Fruit fly (Drosophila melanogaster) whole organism, embryonic: ENCODE measurements around the gene CG1532.

Experiments
- CG10274 ChIP-seq: fragments of 200-800 bp; sonication (Bioruptor generic); optimal IDR thresholded peaks from 3 replicates; lab custom pipeline; 2017; ENCODE audit warnings: missing biosample characterization, mild to moderate bottlenecking, missing genetic modification characterization
- CG11560 ChIP-seq: fragments of 200-800 bp; sonication (Bioruptor generic); IDR thresholded peaks from 3 replicates; pipeline ENCODE4 v1.3.6; 2022; ENCODE audit warnings: missing biosample characterization, missing genetic modification characterization
- CG12659 ChIP-seq: fragments of 200-800 bp; sonication (Bioruptor generic); optimal IDR thresholded peaks from 3 replicates; lab custom pipeline; 2017; ENCODE audit warnings: mild to moderate bottlenecking, missing biosample characterization, missing genetic modification reagents, missing genetic modification characterization
- CG12769 ChIP-seq: fragments of 200-800 bp; sonication (Bioruptor generic); optimal IDR thresholded peaks from 2 replicates; lab custom pipeline; 2019; ENCODE audit warnings: missing biosample characterization, mild to moderate bottlenecking, missing genetic modification characterization, moderate library complexity
- CG15073 ChIP-seq: fragments of 200-800 bp; sonication (Bioruptor generic); optimal IDR thresholded peaks from 2 replicates; lab custom pipeline; 2016; ENCODE audit warnings: missing biosample characterization, missing genetic modification characterization
- CG16815 ChIP-seq: fragments of 200-800 bp; sonication (Bioruptor generic); optimal IDR thresholded peaks from 3 replicates; lab custom pipeline; 2017; ENCODE audit warnings: missing biosample characterization, mild to moderate bottlenecking, missing genetic modification characterization
- CG17829 ChIP-seq: fragments of 200-800 bp; optimal IDR thresholded peaks from 2 replicates; lab custom pipeline; 2019; ENCODE audit warnings: missing biosample characterization, mild to moderate bottlenecking, missing genetic modification characterization, moderate library complexity
- CG17912 ChIP-seq: fragments of 200-800 bp; sonication (Bioruptor generic); optimal IDR thresholded peaks from 2 replicates; lab custom pipeline; 2018; ENCODE audit warnings: missing biosample characterization, mild to moderate bottlenecking, missing genetic modification characterization
- CG31365 ChIP-seq: fragments of 200-800 bp; sonication (Bioruptor generic); optimal IDR thresholded peaks from 2 replicates; lab custom pipeline; 2018; ENCODE audit warnings: missing biosample characterization, mild to moderate bottlenecking, missing genetic modification characterization
- CG31441 ChIP-seq: fragments of 200-800 bp; sonication (Bioruptor generic); IDR thresholded peaks from 2 replicates; pipeline ENCODE4 v1.3.6; 2022; ENCODE audit warnings: missing biosample characterization, missing genetic modification characterization
- CG6254 ChIP-seq: fragments of 200-800 bp; sonication (Bioruptor generic); optimal IDR thresholded peaks from 3 replicates; lab custom pipeline; 2017; ENCODE audit warnings: mild to moderate bottlenecking, missing biosample characterization, missing genetic modification reagents, missing genetic modification characterization
- CG6791 ChIP-seq: fragments of 200-800 bp; sonication (Bioruptor generic); IDR thresholded peaks from 3 replicates; pipeline ENCODE4 v1.3.6; 2022; ENCODE audit warnings: missing biosample characterization, missing genetic modification characterization; ENCODE audit not compliant: partially characterized antibody
- Dfd ChIP-seq, 2 experiments: fragments of >200 bp; optimal IDR thresholded peaks; 2 replicates each; lab custom pipeline; 2017; ENCODE audit warnings: missing biosample characterization in 2 of 2, missing genetic modification characterization in 2 of 2
- Dref ChIP-seq: fragments of 200-800 bp; sonication (Bioruptor generic); IDR thresholded peaks from 2 replicates; pipeline ENCODE4 v1.3.6; 2022; ENCODE audit warnings: missing biosample characterization, missing genetic modification characterization
- Eip74EF ChIP-seq, 2 experiments: fragments of 200-800 bp in 1 of 2; fragments of >200 bp in 1 of 2; sonication (Bioruptor generic) in 1 of 2; optimal IDR thresholded peaks; 2 replicates each; lab custom pipeline; 2017 to 2019; ENCODE audit warnings: missing biosample characterization in 2 of 2, missing genetic modification characterization in 2 of 2, mild to moderate bottlenecking in 1 of 2, moderate library complexity in 1 of 2
- Elba2 ChIP-seq: fragments of 200-800 bp; sonication (Bioruptor generic); optimal IDR thresholded peaks from 3 replicates; lab custom pipeline; 2016; ENCODE audit warnings: missing biosample characterization, missing genetic modification characterization
- H2.0 ChIP-seq: fragments of 200-800 bp; sonication (Bioruptor generic); IDR thresholded peaks from 2 replicates; pipeline ENCODE4 v1.3.6; 2022; ENCODE audit warnings: missing biosample characterization, missing genetic modification characterization
- Mes4 ChIP-seq: fragments of 200-800 bp; sonication (Bioruptor generic); optimal IDR thresholded peaks from 2 replicates; lab custom pipeline; 2016; ENCODE audit warnings: missing biosample characterization, missing genetic modification characterization
- Mrtf ChIP-seq: fragments of 200-800 bp; sonication (Bioruptor generic); IDR thresholded peaks from 3 replicates; pipeline ENCODE4 v1.3.6; 2022; ENCODE audit warnings: missing biosample characterization, missing genetic modification characterization
- NC2α ChIP-seq: fragments of 200-800 bp; sonication (Bioruptor generic); optimal IDR thresholded peaks from 2 replicates; lab custom pipeline; 2016; ENCODE audit warnings: missing biosample characterization, missing genetic modification characterization
- NfI ChIP-seq: fragments of 200-800 bp; sonication (Bioruptor generic); optimal IDR thresholded peaks from 3 replicates; lab custom pipeline; 2018; ENCODE audit warnings: missing biosample characterization, mild to moderate bottlenecking, missing genetic modification characterization, moderate library complexity
- Sox102F ChIP-seq: fragments of 200-800 bp; sonication (Bioruptor generic); optimal IDR thresholded peaks from 2 replicates; lab custom pipeline; 2018; ENCODE audit warnings: missing biosample characterization, mild to moderate bottlenecking, missing genetic modification characterization, moderate library complexity
- Vsx1 ChIP-seq: fragments of 200-800 bp; sonication (Bioruptor generic); optimal IDR thresholded peaks from 2 replicates; lab custom pipeline; 2017; ENCODE audit warnings: missing biosample characterization, mild to moderate bottlenecking, missing genetic modification characterization, missing genetic modification reagents
- Xrp1 ChIP-seq: fragments of 200-800 bp; sonication (Bioruptor generic); IDR thresholded peaks from 2 replicates; pipeline ENCODE4 v1.3.6; 2022; ENCODE audit warnings: missing biosample characterization, missing genetic modification characterization
- YL-1 ChIP-seq: fragments of 200-800 bp; sonication (Bioruptor generic); optimal IDR thresholded peaks from 3 replicates; lab custom pipeline; 2017; ENCODE audit warnings: missing biosample characterization, mild to moderate bottlenecking, missing genetic modification characterization
- ap ChIP-seq: fragments of 200-800 bp; sonication (Bioruptor generic); IDR thresholded peaks from 2 replicates; pipeline ENCODE4 v1.3.6; 2022; ENCODE audit warnings: missing biosample characterization, missing genetic modification characterization
- az2 ChIP-seq: fragments of 200-800 bp; sonication (Bioruptor generic); optimal IDR thresholded peaks from 3 replicates; lab custom pipeline; 2016; ENCODE audit warnings: missing biosample characterization, missing genetic modification characterization
- bowl ChIP-seq: fragments of 200-800 bp; sonication (Bioruptor generic); IDR thresholded peaks from 2 replicates; pipeline ENCODE4 v1.3.6; 2022; ENCODE audit warnings: missing biosample characterization, missing genetic modification characterization
- cg ChIP-seq: fragments of 200-800 bp; sonication (Bioruptor generic); optimal IDR thresholded peaks from 3 replicates; lab custom pipeline; 2019; ENCODE audit warnings: missing biosample characterization, mild to moderate bottlenecking, missing genetic modification characterization, moderate library complexity
- chif ChIP-seq, 2 experiments: fragments of 200-800 bp; sonication (Bioruptor generic); optimal IDR thresholded peaks; 3 replicates each; lab custom pipeline; 2016; ENCODE audit warnings: missing biosample characterization in 2 of 2, missing genetic modification characterization in 2 of 2
- chinmo ChIP-seq: fragments of 200-800 bp; sonication (Bioruptor generic); IDR thresholded peaks from 4 replicates; pipeline ENCODE4 v1.3.6; 2022; ENCODE audit warnings: missing biosample characterization, missing genetic modification characterization; ENCODE audit not compliant: partially characterized antibody
- da ChIP-seq: fragments of 200-800 bp; sonication (Bioruptor generic); optimal IDR thresholded peaks from 2 replicates; lab custom pipeline; 2016; ENCODE audit warnings: missing biosample characterization, missing genetic modification characterization
- dmrt11E ChIP-seq: fragments of 200-800 bp; sonication (Bioruptor generic); optimal IDR thresholded peaks from 3 replicates; lab custom pipeline; 2018; ENCODE audit warnings: missing biosample characterization, mild to moderate bottlenecking, missing genetic modification characterization, moderate library complexity
- ftz-f1 ChIP-seq: fragments of 200-800 bp; sonication (Bioruptor generic); optimal IDR thresholded peaks from 2 replicates; lab custom pipeline; 2016; ENCODE audit warnings: missing biosample characterization, missing genetic modification characterization
- gcm2 ChIP-seq: fragments of 200-800 bp; sonication (Bioruptor generic); optimal IDR thresholded peaks from 2 replicates; lab custom pipeline; 2016; ENCODE audit warnings: missing biosample characterization, missing genetic modification characterization
- gfzf ChIP-seq: fragments of 200-800 bp; sonication (Bioruptor generic); optimal IDR thresholded peaks from 2 replicates; lab custom pipeline; 2016; ENCODE audit warnings: missing biosample characterization, mild to moderate bottlenecking, missing genetic modification characterization, moderate library complexity
- grau ChIP-seq: fragments of 200-800 bp; optimal IDR thresholded peaks from 3 replicates; lab custom pipeline; 2019; ENCODE audit warnings: missing biosample characterization, mild to moderate bottlenecking, missing genetic modification characterization, moderate library complexity
- insv ChIP-seq, 2 experiments: fragments of 200-800 bp; sonication (Bioruptor generic); optimal IDR thresholded peaks; 3 replicates each; lab custom pipeline; 2016 to 2018; ENCODE audit warnings: missing biosample characterization in 2 of 2, missing genetic modification characterization in 2 of 2
- jigr1 ChIP-seq: fragments of 200-800 bp; sonication (Bioruptor generic); IDR thresholded peaks from 3 replicates; pipeline ENCODE4 v1.3.6; 2022; ENCODE audit warnings: missing biosample characterization, missing genetic modification characterization
- jumu ChIP-seq: fragments of 200-800 bp; sonication (Bioruptor generic); optimal IDR thresholded peaks from 3 replicates; lab custom pipeline; 2016; ENCODE audit warnings: missing biosample characterization, missing genetic modification characterization
- lab ChIP-seq: fragments of 200-800 bp; sonication (Bioruptor generic); optimal IDR thresholded peaks from 3 replicates; lab custom pipeline; 2017; ENCODE audit warnings: missing biosample characterization, missing genetic modification characterization, mild to moderate bottlenecking, moderate library complexity, missing genetic modification reagents
- lov ChIP-seq, 2 experiments: fragments of 200-800 bp in 1 of 2; fragments of >200 bp in 1 of 2; sonication (Bioruptor generic) in 1 of 2; IDR thresholded peaks in 1 of 2; optimal IDR thresholded peaks in 1 of 2; 2 replicates in 1 of 2; 3 replicates in 1 of 2; pipeline versions ENCODE4 v1.3.6 to Lab custom; 2017 to 2022; ENCODE audit warnings: missing biosample characterization in 1 of 2, missing genetic modification characterization in 1 of 2
- pum ChIP-seq: fragments of 200-800 bp; sonication (Bioruptor generic); optimal IDR thresholded peaks from 2 replicates; lab custom pipeline; 2016; ENCODE audit warnings: missing biosample characterization, missing genetic modification characterization
- run ChIP-seq: fragments of 200-800 bp; sonication (Bioruptor generic); optimal IDR thresholded peaks from 3 replicates; lab custom pipeline; 2018; ENCODE audit warnings: missing biosample characterization, mild to moderate bottlenecking, missing genetic modification characterization
- sens ChIP-seq: fragments of 200-800 bp; sonication (Bioruptor generic); peaks from one replicate; lab custom pipeline; 2016; ENCODE audit warnings: missing biosample characterization, missing genetic modification characterization
- ssp ChIP-seq: fragments of 200-800 bp; sonication (Bioruptor generic); IDR thresholded peaks from 2 replicates; pipeline ENCODE4 v1.3.6; 2022; ENCODE audit warnings: missing biosample characterization, missing genetic modification characterization
- stwl ChIP-seq: fragments of 200-800 bp; sonication (Bioruptor generic); optimal IDR thresholded peaks from 3 replicates; lab custom pipeline; 2018; ENCODE audit warnings: missing biosample characterization, mild to moderate bottlenecking, missing genetic modification characterization, moderate library complexity
- toy ChIP-seq: fragments of 200-800 bp; sonication (Bioruptor generic); IDR thresholded peaks from 2 replicates; pipeline ENCODE4 v1.3.6; 2022; ENCODE audit warnings: missing biosample characterization, missing genetic modification characterization

CG1532 gene

dm6 chrX:21042638-21043513, 14.7 kb upstream of the CG1532 start (continued):
- TF ChIP-seq ftz-f1 (GFP tag; lab: Kevin White, UChicago) (no peak), da (GFP tag; lab: Kevin White, UChicago) (no peak), jumu (GFP tag; lab: Kevin White, UChicago) (no peak), az2 (peak; percentile 79), CG10274 (GFP tag; lab: Kevin White, UChicago) (peak; percentile 60), Elba2 (GFP tag; lab: Kevin White, UChicago) (no peak), chif (GFP tag; optimal IDR thresholded peaks at IDR 0.05; lab: Kevin White, UChicago) (peak in 1 of 2 experiments; percentile 25), CG31441 (GFP tag; lab: Robert Waterston, UW) (peak; percentile 90), toy (GFP tag; lab: Robert Waterston, UW) (0 out of 2 replicates have a peak, but pooled peaks have one; percentile 38), CG15073 (peak; percentile 53), pum (GFP tag; lab: Kevin White, UChicago) (no peak), insv (GFP tag; optimal IDR thresholded peaks at IDR 0.05; lab: Kevin White, UChicago) (peak in 1 of 2 experiments; percentile 44), sens (GFP tag; lab: Kevin White, UChicago) (peak; percentile 87), Dfd (GFP tag; optimal IDR thresholded peaks at IDR 0.05; lab: Kevin White, UChicago) (no peak), ap (peak; percentile 81), Mes4 (GFP tag; lab: Kevin White, UChicago) (no peak), jigr1 (GFP tag; lab: Robert Waterston, UW) (peak; percentile 57; the same call in 2 of the 3 replicates), Mrtf (GFP tag; lab: Robert Waterston, UW) (peak; percentile 85), cg (no peak), Vsx1 (GFP tag; lab: Kevin White, UChicago) (peak; percentile 77), CG11560 (peak; percentile 67; the same call in 2 of the 3 replicates), gfzf (GFP tag; lab: Kevin White, UChicago) (no peak), Xrp1 (GFP tag; lab: Robert Waterston, UW) (peak; percentile 93), CG6254 (GFP tag; lab: Kevin White, UChicago) (peak; percentile 83), dmrt11E (tag; lab: Kevin White, UChicago) (peak; percentile 83), ssp (GFP tag; lab: Robert Waterston, UW) (peak; percentile 70), bowl (GFP tag; lab: Robert Waterston, UW) (peak; percentile 81), H2.0 (peak; percentile 86), run (peak; percentile 89), CG16815 (peak; percentile 73), CG17912 (GFP tag; lab: Kevin White, UChicago) (no peak), YL-1 (GFP tag; lab: Kevin White, UChicago) (peak; percentile 59), Sox102F (peak; percentile 94), Eip74EF (GFP tag; optimal IDR thresholded peaks at IDR 0.05; lab: Kevin White, UChicago) (peak in 1 of 2 experiments; percentile 91), CG31365 (tag; lab: Kevin White, UChicago) (peak; percentile 60), NfI (GFP tag; lab: Kevin White, UChicago) (peak; percentile 88), CG12769 (tag; lab: Kevin White, UChicago) (peak; percentile 30), CG12659 (peak; percentile 89), chinmo (0 out of 4 replicates have a peak, but pooled peaks have one; percentile 51), CG17829 (tag; lab: Kevin White, UChicago) (peak; percentile 91), grau (tag; lab: Kevin White, UChicago) (peak; percentile 92), CG6791 (no peak), lab (GFP tag; lab: Kevin White, UChicago) (peak; percentile 96), stwl (no peak), Dref (GFP tag; lab: Robert Waterston, UW) (no peak), lov (optimal IDR thresholded peaks at IDR 0.05; lab: Kevin White, UChicago) (no peak), lov (GFP tag; IDR thresholded peaks at IDR 0.05; lab: Robert Waterston, UW) (peak; percentile 85), gcm2 (GFP tag; lab: Kevin White, UChicago) (no peak), NC2α (GFP tag; lab: Kevin White, UChicago) (no peak)
